In the genomic region with DNA sequence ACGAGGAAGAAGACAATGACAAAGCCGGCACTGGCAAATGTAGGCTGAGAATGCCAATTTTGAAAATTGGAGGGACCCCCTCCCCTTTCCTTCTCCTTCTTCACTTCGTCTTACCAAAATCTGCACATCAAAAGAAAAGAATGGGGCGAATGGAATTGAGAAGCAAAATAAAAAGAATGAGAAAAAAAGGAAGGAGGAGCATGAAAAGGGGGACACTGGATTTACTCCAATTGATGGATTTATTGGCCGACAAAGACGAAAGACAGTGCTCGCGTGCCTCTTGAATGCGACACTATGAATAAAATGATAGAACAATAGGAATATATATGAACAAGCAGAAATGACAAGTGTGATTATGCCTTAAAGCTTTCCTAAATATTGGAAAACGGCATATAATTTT, we compare ENCODE assay signal across 1 worm cellular context.
TF ChIP-seq lines count a peak whose summit lies in the region.

No protein-coding gene starts in this region.

TF ChIP-seq in whole organism, L1 larva, 84 proteins besides CTCF, POLR2A, EP300 and RAD21 (continued from another document):
- TF ChIP-seq snu-23 (GFP tag; optimal IDR thresholded peaks at IDR 0.05; lab: Kevin White, UChicago): no peak
- TF ChIP-seq fkh-10 (GFP tag; optimal IDR thresholded peaks at IDR 0.05; lab: Kevin White, UChicago): peak; percentile 33
- TF ChIP-seq mef-2 (tag; optimal IDR thresholded peaks at IDR 0.05; lab: Kevin White, UChicago): no peak
- TF ChIP-seq nhr-28 (tag; optimal IDR thresholded peaks at IDR 0.05; lab: Kevin White, UChicago): no peak
- no peak for TF ChIP-seq aly-2 (tag; optimal IDR thresholded peaks at IDR 0.05; lab: Kevin White, UChicago)
- TF ChIP-seq egl-27 (tag; optimal IDR thresholded peaks at IDR 0.05; lab: Kevin White, UChicago): no peak
- TF ChIP-seq xbp-1 (tag; optimal IDR thresholded peaks at IDR 0.05; lab: Kevin White, UChicago): no peak
TF ChIP-seq in whole organism, L1 larva: peak in this region for 3.
